Fruit fly (Drosophila melanogaster) whole organism, pupa: ENCODE data around the gene CG32248.

Source experiments
- CG10348 ChIP-seq: fragments of 200-800 bp; sonication (Bioruptor generic); IDR thresholded peaks from 2 replicates; pipeline ENCODE4 v1.3.6; 2022; ENCODE audit warnings: missing biosample characterization, missing genetic modification characterization
- CG12605 ChIP-seq: fragments of 200-800 bp; sonication (Bioruptor generic); IDR thresholded peaks from 2 replicates; pipeline ENCODE4 v1.3.6; 2022; ENCODE audit warnings: missing biosample characterization, missing genetic modification characterization
- CG15710 ChIP-seq: fragments of 200-800 bp; sonication (Bioruptor generic); optimal IDR thresholded peaks from 2 replicates; lab custom pipeline; 2018; ENCODE audit warnings: missing biosample characterization, mild to moderate bottlenecking, missing genetic modification characterization, moderate library complexity
- CG34367 ChIP-seq: fragments of 200-800 bp; sonication (Bioruptor generic); optimal IDR thresholded peaks from 2 replicates; lab custom pipeline; 2018; ENCODE audit warnings: missing biosample characterization, mild to moderate bottlenecking, missing genetic modification characterization
- Pif1B ChIP-seq: fragments of 200-800 bp; sonication (Bioruptor generic); optimal IDR thresholded peaks from 3 replicates; lab custom pipeline; 2016; ENCODE audit warnings: missing biosample characterization, missing genetic modification characterization
- fd96Ca ChIP-seq: fragments of 200-800 bp; sonication (Bioruptor generic); IDR thresholded peaks from 3 replicates; pipeline ENCODE4 v1.3.6; 2022; ENCODE audit warnings: missing biosample characterization, missing genetic modification characterization

dm6 chr3L:4475704-4476103, 4.2 kb downstream of the CG32248 start:
- TF ChIP-seq CG34367 (tag; lab: Kevin White, UChicago), result no peak
- no peak for TF ChIP-seq Pif1B (GFP tag; lab: Kevin White, UChicago)
- TF ChIP-seq CG10348, result no peak
- TF ChIP-seq CG12605 (GFP tag; lab: Robert Waterston, UW), result no peak
- no peak for TF ChIP-seq fd96Ca (GFP tag; lab: Robert Waterston, UW)
- TF ChIP-seq CG15710 (tag; lab: Kevin White, UChicago), result no peak
